Fruit fly (Drosophila melanogaster): Measurements from ENCODE around the gene dnt.

The dnt gene

DNA sequence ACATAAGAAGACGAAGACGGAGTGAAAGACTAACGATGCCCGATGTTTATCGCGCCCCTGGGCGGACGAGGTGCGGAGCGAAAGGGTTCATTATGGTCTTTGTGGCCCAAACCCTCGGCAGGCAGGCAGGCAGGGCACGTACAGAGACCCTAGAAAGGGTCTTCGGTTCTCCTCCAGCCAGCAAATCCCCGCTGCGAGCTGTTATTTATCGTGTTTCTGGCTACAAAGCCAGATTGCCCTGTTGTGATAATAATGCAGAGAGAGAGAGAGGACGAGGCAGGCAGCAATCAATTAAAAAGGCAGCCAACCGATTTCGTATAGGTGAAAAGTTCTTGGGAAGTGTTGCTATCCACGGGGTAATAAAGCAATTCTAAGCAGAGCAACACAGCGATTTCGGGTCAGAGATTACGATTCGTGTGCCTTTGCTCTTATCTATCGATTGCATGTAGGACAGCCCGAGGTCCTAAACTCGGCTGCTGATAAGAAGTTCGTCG lies 39.5 kb downstream of the dnt start (continued):
- TF ChIP-seq zen2 (GFP tag; IDR thresholded peaks at IDR 0.05; ENCODE audit: partially characterized antibody) (no peak), CG16779 (GFP tag; IDR thresholded peaks at IDR 0.05) (no peak), Sry-β (GFP tag; optimal IDR thresholded peaks at IDR 0.05) (no peak), Bdp1 (GFP tag; optimal IDR thresholded peaks at IDR 0.05) (no peak), Atf3 (GFP tag; optimal IDR thresholded peaks at IDR 0.05) (no peak), CG17568 (GFP tag; optimal IDR thresholded peaks at IDR 0.05) (no peak), CG3726 (GFP tag; IDR thresholded peaks at IDR 0.05) (no peak), Doc3 (GFP tag; IDR thresholded peaks at IDR 0.05; ENCODE audit: partially characterized antibody) (no peak), MTF-1 (GFP tag; optimal IDR thresholded peaks at IDR 0.05; ENCODE audit: borderline replicate concordance) (no peak), sd (tag; optimal IDR thresholded peaks at IDR 0.05) (no peak), CG17385 (GFP tag; optimal IDR thresholded peaks at IDR 0.05) (no peak), croc (GFP tag; conservative IDR thresholded peaks at IDR 0.05) (no peak), ERR (GFP tag; optimal IDR thresholded peaks at IDR 0.05) (no peak), odd (GFP tag; optimal IDR thresholded peaks at IDR 0.05) (peak; percentile 39), insv (GFP tag; optimal IDR thresholded peaks at IDR 0.05) (peak in 1 of 2 experiments; percentile 35), klu (GFP tag; IDR thresholded peaks at IDR 0.05) (no peak), CG2120 (GFP tag; optimal IDR thresholded peaks at IDR 0.05) (no peak), CG11247 (GFP tag; IDR thresholded peaks at IDR 0.05) (no peak), CG15479 (GFP tag; optimal IDR thresholded peaks at IDR 0.05) (peak; percentile 99), Trl (optimal IDR thresholded peaks at IDR 0.05) (no peak), Trl (GFP tag; optimal IDR thresholded peaks at IDR 0.05) (no peak), Xbp1 (GFP tag; optimal IDR thresholded peaks at IDR 0.05) (no peak), bbx (GFP tag; IDR thresholded peaks at IDR 0.05; ENCODE audit: partially characterized antibody) (no peak), cad (GFP tag; optimal IDR thresholded peaks at IDR 0.05) (peak; percentile 87), HLHmδ (GFP tag; optimal IDR thresholded peaks at IDR 0.05) (peak; percentile 14), sr (GFP tag; IDR thresholded peaks at IDR 0.05) (no peak), CG13894 (tag; optimal IDR thresholded peaks at IDR 0.05) (peak; percentile 3), CG3407 (GFP tag; optimal IDR thresholded peaks at IDR 0.05) (no peak), crol (GFP tag; IDR thresholded peaks at IDR 0.05) (peak; percentile 49; the same call in 1 of the 2 replicates), CG17361 (GFP tag; IDR thresholded peaks at IDR 0.05) (no peak), NK7.1 (GFP tag; optimal IDR thresholded peaks at IDR 0.05) (no peak), Dbx (GFP tag; IDR thresholded peaks at IDR 0.05) (no peak), cato (GFP tag; optimal IDR thresholded peaks at IDR 0.05; ENCODE audit: borderline replicate concordance) (no peak), C15 (GFP tag; IDR thresholded peaks at IDR 0.05) (no peak), CG14860 (GFP tag; IDR thresholded peaks at IDR 0.05; ENCODE audit: partially characterized antibody) (no peak), tio (GFP tag; optimal IDR thresholded peaks at IDR 0.05) (no peak), oc (tag; optimal IDR thresholded peaks at IDR 0.05) (no peak), bowl (GFP tag; IDR thresholded peaks at IDR 0.05) (no peak), D (optimal IDR thresholded peaks at IDR 0.05) (peak; percentile 55), D (GFP tag; optimal IDR thresholded peaks at IDR 0.05) (no peak), Hr78 (GFP tag; optimal IDR thresholded peaks at IDR 0.05) (peak in 1 of 2 experiments; percentile 72), CG12744 (GFP tag; optimal IDR thresholded peaks at IDR 0.05) (no peak), Atf6 (GFP tag; IDR thresholded peaks at IDR 0.05) (no peak), Chrac-16 (GFP tag; optimal IDR thresholded peaks at IDR 0.05) (no peak), abd-A (tag; optimal IDR thresholded peaks at IDR 0.05) (peak; percentile 60), CG10565 (GFP tag; optimal IDR thresholded peaks at IDR 0.05) (no peak), grn (GFP tag; optimal IDR thresholded peaks at IDR 0.05) (peak; percentile 99), az2 (GFP tag; optimal IDR thresholded peaks at IDR 0.05) (no peak), prd (optimal IDR thresholded peaks at IDR 0.05) (no peak), prd (GFP tag; IDR thresholded peaks at IDR 0.05) (0 out of 3 replicates have a peak, but pooled peaks have one; percentile 39), CG30020 (tag; optimal IDR thresholded peaks at IDR 0.05) (no peak), kni (GFP tag; optimal IDR thresholded peaks at IDR 0.05) (peak; percentile 97)

Data from whole organism, embryonic.